Fruit fly (Drosophila melanogaster) whole organism, embryonic: ENCODE measurements around the gene ens.
A peak's percentile ranks its signal among the peaks of the same experiment; 100 is the strongest.

ENCODE experiments used
- B-H1 ChIP-seq: fragments of 200-800 bp; sonication (Bioruptor generic); IDR thresholded peaks from 3 replicates; pipeline ENCODE4 v1.3.6; 2022; ENCODE audit warnings: missing biosample characterization, missing genetic modification characterization
- Bdp1 ChIP-seq: fragments of 200-800 bp; sonication (Bioruptor generic); optimal IDR thresholded peaks from 3 replicates; lab custom pipeline; 2016; ENCODE audit warnings: missing biosample characterization, missing genetic modification characterization
- Bgb ChIP-seq: fragments of 200-800 bp; sonication (Bioruptor generic); IDR thresholded peaks from 2 replicates; pipeline ENCODE4 v1.3.6; 2022; ENCODE audit warnings: missing biosample characterization, missing genetic modification characterization; ENCODE audit not compliant: partially characterized antibody
- Blimp-1 ChIP-seq: fragments of 200-800 bp; sonication (Bioruptor generic); optimal IDR thresholded peaks from 3 replicates; lab custom pipeline; 2018; ENCODE audit warnings: missing biosample characterization, missing genetic modification characterization, mild to moderate bottlenecking, moderate library complexity, missing genetic modification reagents
- BtbVII ChIP-seq: fragments of 200-800 bp; sonication (Bioruptor generic); optimal IDR thresholded peaks from 3 replicates; lab custom pipeline; 2017; ENCODE audit warnings: missing biosample characterization, mild to moderate bottlenecking, missing genetic modification characterization
- CG10209 ChIP-seq: fragments of 200-800 bp; sonication (Bioruptor generic); optimal IDR thresholded peaks from 3 replicates; lab custom pipeline; 2017; ENCODE audit warnings: missing biosample characterization, mild to moderate bottlenecking, missing genetic modification characterization, missing genetic modification reagents
- CG10431 ChIP-seq: fragments of 200-800 bp; sonication (Bioruptor generic); optimal IDR thresholded peaks from 3 replicates; lab custom pipeline; 2018; ENCODE audit warnings: missing biosample characterization, mild to moderate bottlenecking, missing genetic modification characterization
- CG12219 ChIP-seq: fragments of 200-800 bp; sonication (Bioruptor generic); optimal IDR thresholded peaks from 3 replicates; lab custom pipeline; 2018; ENCODE audit warnings: missing biosample characterization, mild to moderate bottlenecking, missing genetic modification characterization
- CG13296 ChIP-seq: fragments of 200-800 bp; sonication (Bioruptor generic); optimal IDR thresholded peaks from 3 replicates; lab custom pipeline; 2018; ENCODE audit warnings: missing biosample characterization, mild to moderate bottlenecking, missing genetic modification characterization
- CG13624 ChIP-seq: fragments of 200-800 bp; sonication (Bioruptor generic); optimal IDR thresholded peaks from 2 replicates; lab custom pipeline; 2016; ENCODE audit warnings: missing biosample characterization, missing genetic modification characterization
- CG14860 ChIP-seq: fragments of 200-800 bp; sonication (Bioruptor generic); IDR thresholded peaks from 3 replicates; pipeline ENCODE4 v1.3.6; 2022; ENCODE audit warnings: missing biosample characterization, missing genetic modification characterization; ENCODE audit not compliant: partially characterized antibody
- CG15073 ChIP-seq: fragments of 200-800 bp; sonication (Bioruptor generic); optimal IDR thresholded peaks from 2 replicates; lab custom pipeline; 2016; ENCODE audit warnings: missing biosample characterization, missing genetic modification characterization
- CG15601 ChIP-seq: fragments of 200-800 bp; sonication (Bioruptor generic); optimal IDR thresholded peaks from 3 replicates; lab custom pipeline; 2019; ENCODE audit warnings: missing biosample characterization, mild to moderate bottlenecking, missing genetic modification characterization, moderate library complexity
- CG16813 ChIP-seq: fragments of 200-800 bp; sonication (Bioruptor generic); IDR thresholded peaks from 3 replicates; pipeline ENCODE4 v1.3.6; 2022; ENCODE audit warnings: missing biosample characterization, missing genetic modification characterization; ENCODE audit not compliant: partially characterized antibody
- CG1792 ChIP-seq: fragments of 200-800 bp; sonication (Bioruptor generic); optimal IDR thresholded peaks from 2 replicates; lab custom pipeline; 2016; ENCODE audit warnings: missing biosample characterization, missing genetic modification characterization
- CG31388 ChIP-seq: fragments of 200-800 bp; sonication (Bioruptor generic); optimal IDR thresholded peaks from 2 replicates; lab custom pipeline; 2016; ENCODE audit warnings: missing biosample characterization, missing genetic modification characterization
- CG32772 ChIP-seq: fragments of 200-800 bp; sonication (Bioruptor generic); IDR thresholded peaks from 2 replicates; pipeline ENCODE4 v1.3.6; 2022; ENCODE audit warnings: missing biosample characterization, missing genetic modification characterization
- CG33557 ChIP-seq: fragments of 200-800 bp; sonication (Bioruptor generic); optimal IDR thresholded peaks from 2 replicates; lab custom pipeline; 2019; ENCODE audit warnings: missing biosample characterization, mild to moderate bottlenecking, missing genetic modification characterization, moderate library complexity
- CG5180 ChIP-seq: fragments of 200-800 bp; sonication (Bioruptor generic); optimal IDR thresholded peaks from 3 replicates; lab custom pipeline; 2017; ENCODE audit warnings: missing biosample characterization, missing genetic modification characterization, mild to moderate bottlenecking, moderate library complexity, missing genetic modification reagents
- CG7556 ChIP-seq: fragments of 200-800 bp; sonication (Bioruptor generic); optimal IDR thresholded peaks from 2 replicates; lab custom pipeline; 2017; ENCODE audit warnings: missing biosample characterization, mild to moderate bottlenecking, missing genetic modification characterization
- CG8290 ChIP-seq, 3 experiments: fragments of 200-800 bp; sonication (Bioruptor generic); optimal IDR thresholded peaks; 2 replicates each; lab custom pipeline; 2016 to 2019; ENCODE audit warnings: missing biosample characterization in 3 of 3, missing genetic modification characterization in 3 of 3, mild to moderate bottlenecking in 2 of 3, moderate library complexity in 1 of 3
- CG8478 ChIP-seq: fragments of >200 bp; optimal IDR thresholded peaks from 2 replicates; lab custom pipeline; 2018
- CG9817 ChIP-seq: fragments of 200-800 bp; sonication (Bioruptor generic); optimal IDR thresholded peaks from 2 replicates; lab custom pipeline; 2018; ENCODE audit warnings: missing biosample characterization, mild to moderate bottlenecking, missing genetic modification characterization, moderate library complexity
- CTCF ChIP-seq: fragments of 200-800 bp; sonication (Bioruptor generic); optimal IDR thresholded peaks from 2 replicates; lab custom pipeline; 2017; ENCODE audit warnings: missing biosample characterization, mild to moderate bottlenecking, missing genetic modification characterization, moderate library complexity
- Deaf1 ChIP-seq: fragments of 200-800 bp; optimal IDR thresholded peaks from 3 replicates; lab custom pipeline; 2019; ENCODE audit warnings: missing biosample characterization, mild to moderate bottlenecking, missing genetic modification characterization, moderate library complexity
- Doc3 ChIP-seq: fragments of 200-800 bp; sonication (Bioruptor generic); IDR thresholded peaks from 3 replicates; pipeline ENCODE4 v1.3.6; 2022; ENCODE audit warnings: missing biosample characterization, missing genetic modification characterization; ENCODE audit not compliant: partially characterized antibody
- Drgx ChIP-seq: fragments of 200-800 bp; sonication (Bioruptor generic); IDR thresholded peaks from 2 replicates; pipeline ENCODE4 v1.3.6; 2022; ENCODE audit warnings: missing biosample characterization, missing genetic modification characterization
- Eip74EF ChIP-seq, 2 experiments: fragments of 200-800 bp in 1 of 2; fragments of >200 bp in 1 of 2; sonication (Bioruptor generic) in 1 of 2; optimal IDR thresholded peaks; 2 replicates each; lab custom pipeline; 2017 to 2019; ENCODE audit warnings: missing biosample characterization in 2 of 2, missing genetic modification characterization in 2 of 2, mild to moderate bottlenecking in 1 of 2, moderate library complexity in 1 of 2
- GATAe ChIP-seq: fragments of 200-800 bp; sonication (Bioruptor generic); conservative IDR thresholded peaks from 2 replicates; pipeline ENCODE4 v1.3.6; 2022; ENCODE audit warnings: missing biosample characterization, missing genetic modification characterization
- HLHmδ ChIP-seq: fragments of 200-800 bp; sonication (Bioruptor generic); optimal IDR thresholded peaks from 2 replicates; lab custom pipeline; 2018; ENCODE audit warnings: missing biosample characterization, mild to moderate bottlenecking, missing genetic modification characterization, moderate library complexity
- Hand ChIP-seq: fragments of 200-800 bp; sonication (Bioruptor generic); optimal IDR thresholded peaks from 2 replicates; lab custom pipeline; 2017; ENCODE audit warnings: mild to moderate bottlenecking, missing biosample characterization, missing genetic modification reagents, missing genetic modification characterization
- Mad ChIP-seq: fragments of 200-800 bp; sonication (Bioruptor generic); optimal IDR thresholded peaks from 2 replicates; lab custom pipeline; 2016; ENCODE audit warnings: missing biosample characterization, missing genetic modification characterization
- PHDP ChIP-seq: fragments of 200-800 bp; sonication (Bioruptor generic); optimal IDR thresholded peaks from 3 replicates; lab custom pipeline; 2018; ENCODE audit warnings: missing biosample characterization, mild to moderate bottlenecking, missing genetic modification characterization, moderate library complexity
- Pdp1 ChIP-seq, 2 experiments: fragments of 200-800 bp; sonication (Bioruptor generic); optimal IDR thresholded peaks; 3 replicates each; lab custom pipeline; 2016; ENCODE audit warnings: missing biosample characterization in 2 of 2, missing genetic modification characterization in 2 of 2, mild to moderate bottlenecking in 1 of 2, moderate library complexity in 1 of 2
- Scr ChIP-seq: fragments of 200-800 bp; sonication (Bioruptor generic); IDR thresholded peaks from 2 replicates; pipeline ENCODE4 v1.3.6; 2022; ENCODE audit warnings: missing biosample characterization, missing genetic modification characterization; ENCODE audit not compliant: partially characterized antibody
- aop ChIP-seq: fragments of 200-800 bp; sonication (Bioruptor generic); IDR thresholded peaks from 2 replicates; pipeline ENCODE4 v1.3.6; 2022; ENCODE audit warnings: missing biosample characterization, missing genetic modification characterization
- fd102C ChIP-seq: fragments of 200-800 bp; sonication (Bioruptor generic); optimal IDR thresholded peaks from 2 replicates; lab custom pipeline; 2018; ENCODE audit warnings: missing biosample characterization, mild to moderate bottlenecking, missing genetic modification characterization, moderate library complexity
- fru ChIP-seq: fragments of >200 bp; optimal IDR thresholded peaks from 2 replicates; lab custom pipeline; 2017
- gem ChIP-seq: fragments of 200-800 bp; sonication (Bioruptor generic); optimal IDR thresholded peaks from 2 replicates; lab custom pipeline; 2019; ENCODE audit warnings: missing biosample characterization, mild to moderate bottlenecking, missing genetic modification characterization, moderate library complexity
- grn ChIP-seq: fragments of 200-800 bp; sonication (Bioruptor generic); optimal IDR thresholded peaks from 3 replicates; lab custom pipeline; 2017; ENCODE audit warnings: missing biosample characterization, missing genetic modification characterization
- kah ChIP-seq: fragments of 200-800 bp; sonication (Bioruptor generic); optimal IDR thresholded peaks from 2 replicates; lab custom pipeline; 2018; ENCODE audit warnings: missing biosample characterization, mild to moderate bottlenecking, missing genetic modification characterization
- kni ChIP-seq: fragments of 200-800 bp; sonication (Bioruptor generic); optimal IDR thresholded peaks from 3 replicates; lab custom pipeline; 2017; ENCODE audit warnings: mild to moderate bottlenecking, missing biosample characterization, missing genetic modification reagents, missing genetic modification characterization
- lab ChIP-seq: fragments of 200-800 bp; sonication (Bioruptor generic); optimal IDR thresholded peaks from 3 replicates; lab custom pipeline; 2017; ENCODE audit warnings: missing biosample characterization, missing genetic modification characterization, mild to moderate bottlenecking, moderate library complexity, missing genetic modification reagents
- lmd ChIP-seq: fragments of 200-800 bp; sonication (Bioruptor generic); IDR thresholded peaks from 2 replicates; pipeline ENCODE4 v1.3.6; 2022; ENCODE audit warnings: missing biosample characterization, missing genetic modification characterization
- mirr ChIP-seq: fragments of 200-800 bp; sonication (Bioruptor generic); optimal IDR thresholded peaks from 3 replicates; lab custom pipeline; 2018; ENCODE audit warnings: missing biosample characterization, mild to moderate bottlenecking, missing genetic modification characterization
- schlank ChIP-seq: fragments of 200-800 bp; sonication (Bioruptor generic); optimal IDR thresholded peaks from 2 replicates; lab custom pipeline; 2018; ENCODE audit warnings: missing biosample characterization, mild to moderate bottlenecking, missing genetic modification characterization
- sug ChIP-seq: fragments of 200-800 bp; optimal IDR thresholded peaks from 2 replicates; lab custom pipeline; 2019; ENCODE audit warnings: missing biosample characterization, mild to moderate bottlenecking, missing genetic modification characterization, moderate library complexity
- unc-4 ChIP-seq: fragments of 200-800 bp; sonication (Bioruptor generic); IDR thresholded peaks from 2 replicates; pipeline ENCODE4 v1.3.6; 2022; ENCODE audit warnings: missing biosample characterization, missing genetic modification characterization; ENCODE audit not compliant: partially characterized antibody
- zen ChIP-seq: fragments of 200-800 bp; sonication (Bioruptor generic); optimal IDR thresholded peaks from 3 replicates; lab custom pipeline; 2018; ENCODE audit warnings: missing biosample characterization, mild to moderate bottlenecking, missing genetic modification characterization, moderate library complexity
- zfh2 ChIP-seq: fragments of 200-800 bp; sonication (Bioruptor generic); optimal IDR thresholded peaks from 2 replicates; lab custom pipeline; 2016; ENCODE audit warnings: missing biosample characterization, missing genetic modification characterization

The ens gene

DNA sequence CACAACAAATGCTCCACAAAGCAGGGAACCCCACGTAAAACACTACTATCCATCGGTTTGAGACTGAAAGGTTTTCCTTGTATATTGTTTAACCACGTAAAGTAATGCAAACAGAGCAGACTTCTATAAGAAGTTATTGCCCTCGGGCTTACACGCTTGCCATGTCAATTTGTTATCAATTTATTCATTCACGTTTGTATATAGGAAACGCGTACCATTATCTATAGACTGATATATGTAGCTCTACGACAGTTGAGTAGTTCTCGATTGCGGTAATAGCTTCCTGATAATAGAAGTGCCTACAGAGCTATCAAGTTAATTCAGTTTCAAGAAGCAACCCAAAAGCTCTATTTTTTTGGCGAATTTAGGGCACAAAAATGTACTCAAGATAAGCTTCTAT lies 35.2 kb downstream of the ens start (continued):
- TF ChIP-seq Eip74EF (GFP tag; optimal IDR thresholded peaks at IDR 0.05; lab: Kevin White, UChicago), result peak in 1 of 2 experiments; percentile 72
- TF ChIP-seq CG9817, result no peak
- TF ChIP-seq Doc3 (GFP tag; lab: Robert Waterston, UW), result no peak
- no peak for TF ChIP-seq BtbVII (GFP tag; lab: Kevin White, UChicago)
- no peak for TF ChIP-seq Deaf1 (tag; lab: Kevin White, UChicago)
- TF ChIP-seq CG15073, result no peak
- TF ChIP-seq Drgx (GFP tag; lab: Robert Waterston, UW), result no peak
- TF ChIP-seq lmd (GFP tag; lab: Robert Waterston, UW), result no peak
- TF ChIP-seq CG10209 (GFP tag; lab: Kevin White, UChicago), result no peak
- TF ChIP-seq CG13296 (GFP tag; lab: Kevin White, UChicago), result no peak
- TF ChIP-seq unc-4 (GFP tag; lab: Robert Waterston, UW), result no peak
- TF ChIP-seq fd102C (GFP tag; lab: Kevin White, UChicago), result no peak
- no peak for TF ChIP-seq CG8478
- TF ChIP-seq CG13624, result no peak
- no peak for TF ChIP-seq Scr (GFP tag; lab: Robert Waterston, UW)
- no peak for TF ChIP-seq zen (tag; lab: Kevin White, UChicago)
- no peak for TF ChIP-seq Bgb (GFP tag; lab: Robert Waterston, UW)
- no peak for TF ChIP-seq Bdp1 (GFP tag; lab: Kevin White, UChicago)
- TF ChIP-seq CG33557, result no peak
- peak; percentile 5 for TF ChIP-seq lab (GFP tag; lab: Kevin White, UChicago)
- no peak for TF ChIP-seq Hand (GFP tag; lab: Kevin White, UChicago)
- no peak for TF ChIP-seq B-H1 (GFP tag; lab: Robert Waterston, UW)
- TF ChIP-seq CG32772 (GFP tag; lab: Robert Waterston, UW), result no peak
- no peak for TF ChIP-seq fru
- TF ChIP-seq schlank (tag; lab: Kevin White, UChicago), result no peak
- no peak for TF ChIP-seq CG16813 (GFP tag; lab: Robert Waterston, UW)
- no peak for TF ChIP-seq zfh2 (GFP tag; lab: Kevin White, UChicago)
- peak in 1 of 2 experiments; percentile 37 for TF ChIP-seq Pdp1 (GFP tag; optimal IDR thresholded peaks at IDR 0.05; lab: Kevin White, UChicago)
- no peak for TF ChIP-seq CG10431 (GFP tag; lab: Kevin White, UChicago)
- TF ChIP-seq CG5180 (GFP tag; lab: Kevin White, UChicago), result peak; percentile 20
- TF ChIP-seq CG12219 (GFP tag; lab: Kevin White, UChicago), result no peak
- no peak for TF ChIP-seq CG7556 (GFP tag; lab: Kevin White, UChicago)
- peak; percentile 96 for TF ChIP-seq mirr
- peak; percentile 29; the same call in 1 of the 2 replicates for TF ChIP-seq GATAe
- TF ChIP-seq aop (GFP tag; lab: Robert Waterston, UW), result no peak
- no peak for TF ChIP-seq HLHmδ (GFP tag; lab: Kevin White, UChicago)
- TF ChIP-seq sug (tag; lab: Kevin White, UChicago), result peak; percentile 73
- TF ChIP-seq CG15601, result peak; percentile 3
- TF ChIP-seq PHDP (tag; lab: Kevin White, UChicago), result no peak
- TF ChIP-seq CG8290 (GFP tag; optimal IDR thresholded peaks at IDR 0.05; lab: Kevin White, UChicago), result no peak
- TF ChIP-seq CG8290 (tag; optimal IDR thresholded peaks at IDR 0.05; lab: Kevin White, UChicago), result peak in 1 of 2 experiments; percentile 28
- TF ChIP-seq CG1792, result no peak
- no peak for TF ChIP-seq CG31388 (GFP tag; lab: Kevin White, UChicago)
- no peak for TF ChIP-seq kah (GFP tag; lab: Kevin White, UChicago)
- TF ChIP-seq CG14860 (GFP tag; lab: Robert Waterston, UW), result no peak
- TF ChIP-seq grn (GFP tag; lab: Kevin White, UChicago), result peak; percentile 32
- TF ChIP-seq kni (GFP tag; lab: Kevin White, UChicago), result peak; percentile 71
- TF ChIP-seq Mad (GFP tag; lab: Kevin White, UChicago), result no peak
- no peak for TF ChIP-seq gem (tag; lab: Kevin White, UChicago)
- no peak for TF ChIP-seq Blimp-1
- TF ChIP-seq CTCF, result no peak
